Worm (Caenorhabditis elegans) whole organism, L2 larva: Measurements from ENCODE around the gene utx-1.

Experiments used
- C34F6.9 ChIP-seq: fragments of 150-350 bp; optimal IDR thresholded peaks from 2 replicates; lab custom pipeline; 2014; ENCODE audit warnings: missing biosample characterization, missing genetic modification characterization
- F13H6.1 ChIP-seq: sonication (generic microtip); optimal IDR thresholded peaks from 2 replicates; lab custom pipeline; 2016; ENCODE audit warnings: missing genetic modification characterization, missing compliant biosample characterization
- Y55F3AM.14 ChIP-seq: fragments of 200-800 bp; sonication (Bioruptor generic); optimal IDR thresholded peaks from 2 replicates; lab custom pipeline; 2018; ENCODE audit warnings: mild to moderate bottlenecking, missing genetic modification characterization, missing compliant biosample characterization
- alr-1 ChIP-seq: fragments of 150-350 bp; optimal IDR thresholded peaks from 2 replicates; lab custom pipeline; 2014; ENCODE audit warnings: missing biosample characterization, missing genetic modification characterization
- aly-2 ChIP-seq: fragments of 150-350 bp; optimal IDR thresholded peaks from 2 replicates; lab custom pipeline; 2014; ENCODE audit warnings: missing biosample characterization, missing genetic modification characterization
- ama-1 ChIP-seq: fragments of 150-350 bp; optimal IDR thresholded peaks from 2 replicates; lab custom pipeline; 2018; ENCODE audit warnings: inconsistent platforms
- blmp-1 ChIP-seq: sonication (generic microtip); optimal IDR thresholded peaks from 2 replicates; lab custom pipeline; 2017; ENCODE audit warnings: missing genetic modification characterization, mild to moderate bottlenecking, missing compliant biosample characterization, antibody characterized with exemption, moderate library complexity; ENCODE audit not compliant: insufficient read depth
- ceh-16 ChIP-seq: fragments of 150-350 bp; optimal IDR thresholded peaks from 2 replicates; lab custom pipeline; 2014; ENCODE audit warnings: missing biosample characterization, missing genetic modification characterization
- ceh-82 ChIP-seq: fragments of 150-350 bp; optimal IDR thresholded peaks from 2 replicates; lab custom pipeline; 2014; ENCODE audit warnings: missing biosample characterization, missing genetic modification characterization
- dmd-4 ChIP-seq: sonication (generic microtip); optimal IDR thresholded peaks from 2 replicates; lab custom pipeline; 2017; ENCODE audit warnings: missing biosample characterization, missing genetic modification characterization
- egl-27 ChIP-seq: sonication (generic microtip); optimal IDR thresholded peaks from 3 replicates; lab custom pipeline; 2017; ENCODE audit warnings: missing biosample characterization, missing genetic modification reagents, missing genetic modification characterization
- elt-1 ChIP-seq: fragments of 150-350 bp; optimal IDR thresholded peaks from 2 replicates; lab custom pipeline; 2014; ENCODE audit warnings: missing biosample characterization, missing genetic modification characterization
- elt-3 ChIP-seq: sonication (generic microtip); optimal IDR thresholded peaks from 2 replicates; lab custom pipeline; 2017; ENCODE audit warnings: missing biosample characterization, missing genetic modification characterization
- fos-1 ChIP-seq: fragments of 150-350 bp; optimal IDR thresholded peaks from 2 replicates; lab custom pipeline; 2014; ENCODE audit warnings: missing biosample characterization, missing genetic modification characterization
- gmeb-1 ChIP-seq: fragments of 150-350 bp; optimal IDR thresholded peaks from 2 replicates; lab custom pipeline; 2014; ENCODE audit warnings: missing biosample characterization, missing genetic modification characterization
- lin-11 ChIP-seq: fragments of 150-350 bp; sonication (generic microtip); optimal IDR thresholded peaks from 2 replicates; lab custom pipeline; 2014; ENCODE audit warnings: missing biosample characterization, missing genetic modification characterization, inconsistent platforms, mixed read lengths
- lin-13 ChIP-seq: fragments of 150-350 bp; optimal IDR thresholded peaks from 2 replicates; lab custom pipeline; 2014; ENCODE audit warnings: missing biosample characterization, missing genetic modification reagents, missing genetic modification characterization
- lin-39 ChIP-seq: fragments of 150-350 bp; optimal IDR thresholded peaks from 2 replicates; lab custom pipeline; 2014; ENCODE audit warnings: missing biosample characterization, missing genetic modification reagents, missing genetic modification characterization
- lsy-2 ChIP-seq, 2 experiments: fragments of 150-350 bp in 1 of 2; sonication (generic microtip) in 1 of 2; optimal IDR thresholded peaks; 2 replicates each; lab custom pipeline; 2014 to 2017; ENCODE audit warnings: missing biosample characterization in 2 of 2, missing genetic modification characterization in 2 of 2
- mab-5 ChIP-seq: fragments of 150-350 bp; optimal IDR thresholded peaks from 2 replicates; lab custom pipeline; 2014; ENCODE audit warnings: missing biosample characterization, missing genetic modification characterization
- mbf-1 ChIP-seq: sonication (generic microtip); optimal IDR thresholded peaks from 2 replicates; lab custom pipeline; 2017; ENCODE audit warnings: missing biosample characterization, missing genetic modification characterization
- mdl-1 ChIP-seq, 2 experiments: fragments of 150-350 bp in 1 of 2; sonication (generic microtip) in 1 of 2; optimal IDR thresholded peaks; 2 replicates each; lab custom pipeline; 2017; ENCODE audit warnings: missing biosample characterization in 2 of 2, missing genetic modification characterization in 2 of 2
- nhr-10 ChIP-seq: sonication (generic microtip); optimal IDR thresholded peaks from 2 replicates; lab custom pipeline; 2017; ENCODE audit warnings: missing biosample characterization, missing genetic modification characterization
- nhr-11 ChIP-seq: fragments of 150-350 bp; optimal IDR thresholded peaks from 2 replicates; lab custom pipeline; 2014; ENCODE audit warnings: missing biosample characterization, missing genetic modification characterization
- nhr-12 ChIP-seq: fragments of 150-350 bp; optimal IDR thresholded peaks from 2 replicates; lab custom pipeline; 2014; ENCODE audit warnings: missing biosample characterization, missing genetic modification characterization
- nhr-129 ChIP-seq: fragments of 150-350 bp; optimal IDR thresholded peaks from 2 replicates; lab custom pipeline; 2014; ENCODE audit warnings: missing biosample characterization, missing genetic modification characterization
- nhr-21 ChIP-seq: fragments of 150-350 bp; optimal IDR thresholded peaks from 2 replicates; lab custom pipeline; 2014; ENCODE audit warnings: missing biosample characterization, missing genetic modification characterization
- nhr-23 ChIP-seq: fragments of 150-350 bp; optimal IDR thresholded peaks from 2 replicates; lab custom pipeline; 2014; ENCODE audit warnings: missing biosample characterization, missing genetic modification reagents, missing genetic modification characterization
- nhr-237 ChIP-seq: fragments of 150-350 bp; optimal IDR thresholded peaks from 2 replicates; lab custom pipeline; 2014; ENCODE audit warnings: missing biosample characterization, missing genetic modification characterization
- nhr-25 ChIP-seq: fragments of 150-350 bp; sonication (generic microtip); optimal IDR thresholded peaks from 3 replicates; lab custom pipeline; 2014; ENCODE audit warnings: missing biosample characterization, missing genetic modification characterization
- nhr-6 ChIP-seq: fragments of 150-350 bp; optimal IDR thresholded peaks from 2 replicates; lab custom pipeline; 2014; ENCODE audit warnings: missing biosample characterization, missing genetic modification characterization
- nhr-77 ChIP-seq: fragments of 150-350 bp; optimal IDR thresholded peaks from 2 replicates; lab custom pipeline; 2014; ENCODE audit warnings: missing biosample characterization, missing genetic modification characterization
- sem-4 ChIP-seq: fragments of 150-350 bp; optimal IDR thresholded peaks from 2 replicates; lab custom pipeline; 2014; ENCODE audit warnings: missing biosample characterization, missing genetic modification reagents, missing genetic modification characterization
- skn-1 ChIP-seq: sonication (generic microtip); optimal IDR thresholded peaks from 2 replicates; lab custom pipeline; 2017; ENCODE audit warnings: missing biosample characterization, missing genetic modification characterization
- sma-3 ChIP-seq: sonication (generic microtip); optimal IDR thresholded peaks from 2 replicates; lab custom pipeline; 2016; ENCODE audit warnings: missing genetic modification reagents, missing genetic modification characterization, missing compliant biosample characterization
- sma-9 ChIP-seq, 2 experiments: fragments of 150-350 bp in 1 of 2; sonication (generic microtip) in 1 of 2; optimal IDR thresholded peaks; 2 replicates each; lab custom pipeline; 2014 to 2016; ENCODE audit warnings: missing genetic modification characterization in 2 of 2, mild to moderate bottlenecking in 1 of 2, missing biosample characterization in 1 of 2, missing compliant biosample characterization in 1 of 2, missing genetic modification reagents in 1 of 2, moderate library complexity in 1 of 2
- snpc-4 ChIP-seq: fragments of 150-350 bp; optimal IDR thresholded peaks from 2 replicates; lab custom pipeline; 2014; ENCODE audit warnings: missing biosample characterization, missing genetic modification characterization
- unc-39 ChIP-seq: fragments of 150-350 bp; optimal IDR thresholded peaks from 2 replicates; lab custom pipeline; 2014; ENCODE audit warnings: missing biosample characterization, missing genetic modification characterization
- unc-55 ChIP-seq: fragments of 150-350 bp; sonication (generic microtip); optimal IDR thresholded peaks from 3 replicates; lab custom pipeline; 2014; ENCODE audit warnings: missing biosample characterization, missing genetic modification reagents, missing genetic modification characterization
- unc-62 ChIP-seq: fragments of 150-350 bp; optimal IDR thresholded peaks from 2 replicates; lab custom pipeline; 2014; ENCODE audit warnings: missing biosample characterization, missing genetic modification reagents, missing genetic modification characterization
- zag-1 ChIP-seq: fragments of 150-350 bp; optimal IDR thresholded peaks from 2 replicates; lab custom pipeline; 2014; ENCODE audit warnings: missing biosample characterization, missing genetic modification characterization
- ztf-1 ChIP-seq: fragments of 200-800 bp; sonication (Bioruptor generic); conservative IDR thresholded peaks from 2 replicates; pipeline ENCODE4 v1.3.6; 2022; ENCODE audit warnings: missing genetic modification characterization, missing compliant biosample characterization
- ztf-11 ChIP-seq: sonication (generic microtip); optimal IDR thresholded peaks from 2 replicates; lab custom pipeline; 2017; ENCODE audit warnings: missing biosample characterization, missing genetic modification characterization
- ztf-4 ChIP-seq: fragments of 150-350 bp; optimal IDR thresholded peaks from 2 replicates; lab custom pipeline; 2014; ENCODE audit warnings: missing biosample characterization, missing genetic modification characterization

utx-1 gene

DNA sequence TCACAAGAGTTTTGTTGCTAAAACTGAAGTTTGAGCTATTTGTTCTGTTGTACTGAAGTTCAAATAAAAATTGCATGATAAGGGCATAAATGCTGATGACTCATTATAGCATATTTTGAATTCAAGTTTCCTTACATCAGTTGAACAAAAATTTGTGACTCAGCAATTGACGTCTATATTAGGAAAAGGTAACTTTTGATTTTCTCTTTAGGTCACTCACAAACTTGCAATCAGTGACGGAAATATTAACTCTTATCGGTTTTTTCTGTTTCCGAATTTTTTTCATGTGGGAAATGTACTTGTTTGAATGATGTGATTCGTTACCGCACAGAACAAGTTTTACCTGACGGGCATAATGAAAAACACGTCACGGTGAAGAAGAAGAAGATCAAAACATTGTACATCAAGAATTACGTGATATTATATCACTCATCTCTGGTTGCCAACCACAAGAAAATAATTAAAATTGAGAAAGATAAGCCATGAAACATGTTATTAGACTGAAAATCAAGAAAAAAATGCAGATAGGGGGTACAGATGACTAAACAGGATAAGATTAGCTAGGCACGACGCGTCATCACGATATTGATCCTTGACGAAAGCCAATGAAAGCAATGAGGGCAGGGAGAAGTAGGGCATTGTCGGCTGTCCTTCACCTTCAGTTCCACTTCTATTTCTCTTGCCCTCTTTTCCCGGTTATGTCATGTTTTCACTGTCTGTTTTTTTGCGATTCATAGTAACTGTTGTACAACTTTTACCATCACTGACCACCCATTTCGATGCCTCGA is 6.9 kb downstream of the utx-1 start:
- TF ChIP-seq zag-1 (tag; lab: Kevin White, UChicago) (no peak), nhr-12 (tag; lab: Kevin White, UChicago) (no peak), ztf-4 (tag; lab: Kevin White, UChicago) (no peak), lin-13 (GFP tag; lab: Kevin White, UChicago) (no peak), nhr-237 (tag; lab: Kevin White, UChicago) (no peak), fos-1 (tag; lab: Kevin White, UChicago) (peak; percentile 75), mbf-1 (tag; lab: Kevin White, UChicago) (no peak), lin-11 (tag; lab: Kevin White, UChicago) (no peak), nhr-6 (tag; lab: Kevin White, UChicago) (no peak), sma-3 (GFP tag; lab: Kevin White, UChicago) (peak; percentile 27)

DNA sequence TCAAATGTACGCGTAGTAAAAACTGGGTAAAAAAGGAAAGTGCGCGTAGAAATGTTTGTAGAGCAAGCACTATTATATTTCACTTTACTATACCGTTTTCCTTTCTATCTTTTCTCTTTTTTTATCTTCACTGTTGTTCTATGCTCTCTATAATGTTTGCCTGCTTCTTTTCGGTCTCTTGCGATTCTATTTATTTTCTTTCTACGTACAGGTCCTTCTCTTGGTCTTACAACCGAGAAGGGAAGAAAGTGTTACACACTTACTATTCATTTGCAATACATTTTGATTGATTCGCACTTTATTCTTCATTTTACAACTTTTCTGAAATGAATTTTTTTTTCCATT is 7.5 kb downstream of the utx-1 start:
- TF ChIP-seq unc-39 (tag; lab: Kevin White, UChicago) (no peak), snpc-4 (tag; lab: Kevin White, UChicago) (no peak), nhr-25 (tag; lab: Kevin White, UChicago) (peak; percentile 5), ztf-4 (tag; lab: Kevin White, UChicago) (no peak), nhr-129 (tag; lab: Kevin White, UChicago) (no peak), ceh-16 (tag; lab: Kevin White, UChicago) (no peak), nhr-10 (no peak), F13H6.1 (tag; lab: Kevin White, UChicago) (peak; percentile 31), nhr-77 (tag; lab: Kevin White, UChicago) (no peak), sma-3 (GFP tag; lab: Kevin White, UChicago) (no peak), zag-1 (tag; lab: Kevin White, UChicago) (no peak), nhr-11 (tag; lab: Kevin White, UChicago) (no peak), nhr-21 (tag; lab: Kevin White, UChicago) (no peak), unc-55 (GFP tag; lab: Kevin White, UChicago) (no peak), gmeb-1 (peak; percentile 10), nhr-23 (tag; lab: Kevin White, UChicago) (no peak), lin-39 (tag; lab: Kevin White, UChicago) (no peak), unc-62 (GFP tag; lab: Kevin White, UChicago) (no peak), ztf-1 (GFP tag; lab: Robert Waterston, UW) (no peak), blmp-1 (peak; percentile 67), lsy-2 (tag; optimal IDR thresholded peaks at IDR 0.05; lab: Kevin White, UChicago) (no peak), sma-9 (GFP tag; optimal IDR thresholded peaks at IDR 0.05; lab: Kevin White, UChicago) (peak; percentile 11), sma-9 (tag; optimal IDR thresholded peaks at IDR 0.05; lab: Kevin White, UChicago) (no peak), C34F6.9 (tag; lab: Kevin White, UChicago) (no peak), ama-1 (lab: Kevin White, UChicago) (no peak), elt-1 (tag; lab: Kevin White, UChicago) (no peak), lin-11 (tag; lab: Kevin White, UChicago) (no peak), dmd-4 (no peak), Y55F3AM.14 (GFP tag; lab: Kevin White, UChicago) (no peak), nhr-237 (tag; lab: Kevin White, UChicago) (no peak), fos-1 (tag; lab: Kevin White, UChicago) (peak; percentile 54), ceh-82 (tag; lab: Kevin White, UChicago) (no peak), sem-4 (tag; lab: Kevin White, UChicago) (no peak)

DNA sequence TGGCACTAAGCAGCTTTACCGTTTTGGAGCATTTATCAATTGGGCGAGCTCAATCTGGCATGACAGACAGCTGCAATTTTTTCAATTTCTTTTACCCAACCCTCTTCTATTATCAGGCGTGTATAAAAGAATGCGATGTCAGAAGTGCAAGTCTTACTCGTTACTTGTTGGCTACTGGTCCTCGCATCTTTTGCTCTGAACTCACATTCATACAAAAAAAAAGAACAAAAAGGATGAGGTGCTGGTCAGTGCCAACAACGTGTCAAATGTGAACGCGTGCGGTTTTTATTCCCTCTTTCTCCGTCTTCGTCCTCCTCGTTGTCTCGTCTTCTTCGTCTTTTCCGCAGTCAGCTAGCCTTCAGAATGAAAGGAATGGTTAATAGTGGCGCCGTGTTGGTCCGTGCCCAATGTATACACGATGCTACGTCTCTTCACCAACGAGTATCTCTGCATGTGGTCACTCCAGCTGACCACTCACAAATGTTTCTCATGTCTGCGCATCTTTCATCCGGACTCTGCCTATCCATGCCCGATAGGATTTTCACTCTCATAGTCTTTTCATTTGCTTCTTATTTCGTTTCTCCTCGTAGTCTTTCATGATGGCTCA is 9.0 kb downstream of the utx-1 start:
- TF ChIP-seq zag-1 (tag; lab: Kevin White, UChicago) (peak; percentile 6), alr-1 (tag; lab: Kevin White, UChicago) (no peak), ztf-11 (tag; lab: Kevin White, UChicago) (no peak), ama-1 (lab: Kevin White, UChicago) (no peak), mdl-1 (tag; optimal IDR thresholded peaks at IDR 0.05; lab: Kevin White, UChicago) (peak; percentile 32 to 60), unc-39 (tag; lab: Kevin White, UChicago) (no peak), gmeb-1 (no peak), unc-55 (GFP tag; lab: Kevin White, UChicago) (no peak), skn-1 (tag; lab: Kevin White, UChicago) (no peak), lsy-2 (tag; optimal IDR thresholded peaks at IDR 0.05; lab: Kevin White, UChicago) (no peak), egl-27 (tag; lab: Kevin White, UChicago) (no peak), snpc-4 (tag; lab: Kevin White, UChicago) (no peak), nhr-129 (tag; lab: Kevin White, UChicago) (no peak), sma-9 (GFP tag; optimal IDR thresholded peaks at IDR 0.05; lab: Kevin White, UChicago) (no peak), sma-9 (tag; optimal IDR thresholded peaks at IDR 0.05; lab: Kevin White, UChicago) (no peak), F13H6.1 (tag; lab: Kevin White, UChicago) (peak; percentile 87), nhr-10 (no peak), C34F6.9 (tag; lab: Kevin White, UChicago) (peak; percentile 25), nhr-25 (tag; lab: Kevin White, UChicago) (no peak), sem-4 (tag; lab: Kevin White, UChicago) (peak; percentile 3), mab-5 (tag; lab: Kevin White, UChicago) (no peak), nhr-21 (tag; lab: Kevin White, UChicago) (no peak), elt-3 (tag; lab: Kevin White, UChicago) (no peak), aly-2 (tag; lab: Kevin White, UChicago) (no peak), blmp-1 (no peak), ztf-4 (tag; lab: Kevin White, UChicago) (no peak)
- TF ChIP-seq, all 48 proteins: peak for 5
